Worm (Caenorhabditis elegans) whole organism, midembryonic: ENCODE measurements around the gene tag-77.

ENCODE experiments used
- flt-1 ChIP-seq: fragments of 200-800 bp; sonication (Bioruptor generic); IDR thresholded peaks from 2 replicates; pipeline ENCODE4 v1.3.6; 2022; ENCODE audit warnings: missing genetic modification characterization, missing compliant biosample characterization
- ref-1 ChIP-seq: fragments of 200-800 bp; sonication (Bioruptor generic); conservative IDR thresholded peaks from 2 replicates; pipeline ENCODE4 v1.3.6; 2022; ENCODE audit warnings: missing genetic modification reagents, missing genetic modification characterization, missing compliant biosample characterization

ce11 chrIV:8496263-8496662 lies 14.1 kb downstream of the tag-77 start, which contains the start of gene C28C12.12:
- TF ChIP-seq flt-1 (GFP tag; lab: Robert Waterston, UW) (no peak), ref-1 (GFP tag; lab: Robert Waterston, UW) (no peak)
